Worm (Caenorhabditis elegans): ENCODE measurements around the gene abu-15.
A peak's percentile ranks its signal among the peaks of the same experiment; 100 is the strongest.

Gene abu-15

DNA sequence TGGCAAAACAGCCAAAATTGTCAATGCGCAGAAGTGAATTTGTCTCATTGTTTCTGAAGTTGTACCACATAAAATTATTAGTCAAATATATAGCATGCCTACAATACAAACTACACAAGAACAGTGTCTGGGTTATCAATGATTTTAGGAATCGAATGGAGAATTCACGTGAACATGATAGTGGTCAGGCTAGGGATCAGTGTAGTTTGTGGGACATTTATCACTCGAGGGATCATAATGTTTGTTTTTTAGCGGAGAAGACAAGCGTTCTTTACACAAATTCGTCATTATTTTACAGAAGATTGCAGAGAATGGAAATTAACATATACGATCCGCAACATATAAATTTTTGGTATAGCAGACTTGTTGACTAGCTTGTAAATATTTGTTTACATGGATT, 18.8 kb downstream of the abu-15 start, which contains the start of gene ugt-51:
Gene ugt-51 (minus strand): TSS at position 101 of the 400 bp plus-strand sequence.
- TF ChIP-seq flt-1 (GFP tag; IDR thresholded peaks at IDR 0.05) (no peak), tab-1 (GFP tag; IDR thresholded peaks at IDR 0.05) (no peak), ref-1 (GFP tag; conservative IDR thresholded peaks at IDR 0.05) (no peak), med-1 (GFP tag; optimal IDR thresholded peaks at IDR 0.05; ENCODE audit: insufficient read depth) (no peak), ztf-29 (GFP tag; IDR thresholded peaks at IDR 0.05) (no peak)

DNA sequence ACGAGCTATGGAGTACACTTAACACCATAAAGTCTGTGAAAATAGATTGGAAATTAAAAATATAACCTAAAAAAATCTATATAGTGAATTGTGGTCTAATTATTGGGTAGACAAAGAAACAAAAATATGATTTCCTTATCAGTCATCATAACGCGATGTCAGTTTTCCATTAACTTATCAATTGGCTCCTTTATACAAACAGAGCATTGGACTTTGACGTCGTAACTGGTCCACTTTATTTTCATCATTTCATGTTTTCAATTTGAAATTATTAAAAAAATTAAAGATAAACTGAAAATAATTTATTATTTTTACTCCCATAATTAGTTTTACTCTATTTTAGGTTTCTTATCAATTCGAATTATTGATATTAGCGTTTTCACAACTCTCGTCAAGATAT, 19.6 kb downstream of the abu-15 start:
- no peak for TF ChIP-seq ztf-29 (GFP tag; IDR thresholded peaks at IDR 0.05)
- TF ChIP-seq ztf-23 (GFP tag; IDR thresholded peaks at IDR 0.05): no peak
- no peak for TF ChIP-seq tab-1 (GFP tag; IDR thresholded peaks at IDR 0.05)
- no peak for TF ChIP-seq ref-1 (GFP tag; conservative IDR thresholded peaks at IDR 0.05)
- TF ChIP-seq cog-1 (tag; optimal IDR thresholded peaks at IDR 0.05): no peak
- no peak for TF ChIP-seq klf-2 (GFP tag; conservative IDR thresholded peaks at IDR 0.05)
- no peak for TF ChIP-seq T22C8.4 (GFP tag; IDR thresholded peaks at IDR 0.05)
- no peak for TF ChIP-seq med-1 (GFP tag; optimal IDR thresholded peaks at IDR 0.05; ENCODE audit: insufficient read depth)
- TF ChIP-seq flt-1 (GFP tag; IDR thresholded peaks at IDR 0.05): no peak

DNA sequence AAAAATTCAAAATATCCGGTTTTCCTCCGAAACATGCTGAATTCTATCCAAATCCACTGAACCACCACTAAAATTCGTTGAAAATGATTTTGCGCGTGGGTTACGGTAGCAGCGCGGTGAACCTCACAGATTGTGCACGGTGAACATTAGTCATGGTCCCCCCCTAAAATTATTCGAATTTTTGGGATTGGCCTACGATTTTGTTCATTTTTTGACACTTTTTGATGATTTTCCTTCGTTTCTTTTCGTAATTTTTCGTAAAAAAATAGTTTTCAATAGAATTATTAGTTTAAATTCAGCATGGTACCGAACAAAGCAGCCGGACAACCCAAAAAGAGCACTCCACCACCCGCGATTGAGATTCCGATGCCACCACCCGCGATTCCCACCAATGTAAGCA, 23.2 kb downstream of the abu-15 start, which contains the start of gene C03A7.2:
Gene C03A7.2 (plus strand): TSS at position 301 of the 400 bp plus-strand sequence.
- TF ChIP-seq klf-2 (GFP tag; conservative IDR thresholded peaks at IDR 0.05): no peak
- TF ChIP-seq med-1 (GFP tag; optimal IDR thresholded peaks at IDR 0.05; ENCODE audit: insufficient read depth): no peak
- no peak for TF ChIP-seq cog-1 (tag; optimal IDR thresholded peaks at IDR 0.05)
- TF ChIP-seq ztf-23 (GFP tag; IDR thresholded peaks at IDR 0.05): no peak
- no peak for TF ChIP-seq ztf-29 (GFP tag; IDR thresholded peaks at IDR 0.05)
- no peak for TF ChIP-seq ref-1 (GFP tag; conservative IDR thresholded peaks at IDR 0.05)
- no peak for TF ChIP-seq T22C8.4 (GFP tag; IDR thresholded peaks at IDR 0.05)
- no peak for TF ChIP-seq tab-1 (GFP tag; IDR thresholded peaks at IDR 0.05)
- TF ChIP-seq flt-1 (GFP tag; IDR thresholded peaks at IDR 0.05): no peak

DNA sequence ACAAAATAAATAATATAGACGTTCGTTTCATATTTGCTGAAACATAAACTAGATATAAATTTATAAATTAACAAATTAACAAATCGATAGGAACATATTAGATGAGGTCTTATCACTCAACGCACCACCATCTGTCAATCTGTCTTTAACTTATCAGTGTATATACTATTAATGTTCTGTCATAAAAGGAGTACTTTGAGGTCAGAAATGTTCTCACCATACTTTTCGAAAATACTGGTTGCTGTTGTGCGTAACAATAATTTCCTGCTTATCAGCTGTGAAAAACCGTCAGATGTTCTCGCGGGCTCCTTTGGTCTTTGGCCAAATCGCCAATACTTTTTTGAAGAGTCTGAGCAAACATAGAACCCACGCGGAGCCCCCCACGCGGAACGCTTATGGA, 34.1 kb downstream of the abu-15 start, which contains the start of gene C03A7.13:
Gene C03A7.13 (minus strand): TSS at position 43 of the 400 bp plus-strand sequence.
- TF ChIP-seq ref-1 (GFP tag; conservative IDR thresholded peaks at IDR 0.05): no peak
- TF ChIP-seq cog-1 (tag; optimal IDR thresholded peaks at IDR 0.05): no peak
- TF ChIP-seq klf-2 (GFP tag; conservative IDR thresholded peaks at IDR 0.05): no peak
- no peak for TF ChIP-seq T22C8.4 (GFP tag; IDR thresholded peaks at IDR 0.05)
- TF ChIP-seq ztf-29 (GFP tag; IDR thresholded peaks at IDR 0.05): no peak
- TF ChIP-seq ztf-23 (GFP tag; IDR thresholded peaks at IDR 0.05): no peak
- TF ChIP-seq flt-1 (GFP tag; IDR thresholded peaks at IDR 0.05): no peak
- TF ChIP-seq tab-1 (GFP tag; IDR thresholded peaks at IDR 0.05): no peak
- TF ChIP-seq med-1 (GFP tag; optimal IDR thresholded peaks at IDR 0.05; ENCODE audit: insufficient read depth): no peak

DNA sequence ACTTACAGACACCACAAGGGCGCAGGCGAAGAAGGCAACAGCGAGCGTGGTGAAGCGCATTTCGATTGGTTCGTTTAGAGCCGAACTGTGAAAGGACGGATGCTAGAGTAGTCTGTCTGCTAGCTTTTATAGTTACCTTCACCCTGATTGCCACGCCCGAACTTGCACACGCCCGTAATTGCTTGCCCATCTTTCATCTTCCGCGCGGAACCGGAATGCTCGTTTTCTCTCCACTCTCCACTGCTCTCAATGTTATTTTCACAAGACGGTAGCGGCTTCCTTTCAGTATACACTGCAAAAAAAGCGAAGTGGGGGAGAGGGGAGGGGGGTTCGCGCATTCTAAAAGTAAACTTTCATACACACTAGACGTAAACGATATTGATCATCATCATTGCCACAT, 36.1 kb downstream of the abu-15 start, which contains the start of gene abu-8:
Gene abu-8 (minus strand): TSS at position 101 of the 400 bp plus-strand sequence.
- no peak for TF ChIP-seq med-1 (GFP tag; optimal IDR thresholded peaks at IDR 0.05; ENCODE audit: insufficient read depth)
- no peak for TF ChIP-seq flt-1 (GFP tag; IDR thresholded peaks at IDR 0.05)
- TF ChIP-seq tab-1 (GFP tag; IDR thresholded peaks at IDR 0.05): no peak
- 0 out of 2 replicates have a peak, but pooled peaks have one; percentile 18 for TF ChIP-seq klf-2 (GFP tag; conservative IDR thresholded peaks at IDR 0.05)

DNA sequence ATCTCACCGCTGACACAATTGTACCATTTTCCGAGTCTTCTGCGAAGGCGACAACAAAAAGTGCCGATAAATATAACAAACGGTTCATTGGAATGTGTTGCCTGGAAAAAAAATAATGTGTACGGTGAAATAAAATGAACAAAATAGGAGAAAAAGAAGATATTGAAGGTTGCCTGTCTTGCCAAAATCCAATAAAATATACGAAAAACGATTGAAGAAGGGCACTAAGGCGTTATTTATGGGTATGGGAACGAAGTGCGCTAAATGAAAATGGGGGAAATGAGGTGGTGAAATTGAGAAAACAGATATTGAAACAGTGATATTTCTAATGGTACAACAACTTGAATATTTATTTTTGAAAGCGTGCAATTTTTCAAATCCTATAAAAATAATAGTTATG, 39.8 kb downstream of the abu-15 start, which contains the start of gene Y47A7.2:
Gene Y47A7.2 (minus strand): TSS at position 101 of the 400 bp plus-strand sequence.
- TF ChIP-seq cog-1 (tag; optimal IDR thresholded peaks at IDR 0.05): no peak
- no peak for TF ChIP-seq ref-1 (GFP tag; conservative IDR thresholded peaks at IDR 0.05)
- no peak for TF ChIP-seq klf-2 (GFP tag; conservative IDR thresholded peaks at IDR 0.05)
- TF ChIP-seq ztf-23 (GFP tag; IDR thresholded peaks at IDR 0.05): no peak
- TF ChIP-seq med-1 (GFP tag; optimal IDR thresholded peaks at IDR 0.05; ENCODE audit: insufficient read depth): no peak
- no peak for TF ChIP-seq T22C8.4 (GFP tag; IDR thresholded peaks at IDR 0.05)
- no peak for TF ChIP-seq flt-1 (GFP tag; IDR thresholded peaks at IDR 0.05)
- no peak for TF ChIP-seq ztf-29 (GFP tag; IDR thresholded peaks at IDR 0.05)
- TF ChIP-seq tab-1 (GFP tag; IDR thresholded peaks at IDR 0.05): no peak

DNA sequence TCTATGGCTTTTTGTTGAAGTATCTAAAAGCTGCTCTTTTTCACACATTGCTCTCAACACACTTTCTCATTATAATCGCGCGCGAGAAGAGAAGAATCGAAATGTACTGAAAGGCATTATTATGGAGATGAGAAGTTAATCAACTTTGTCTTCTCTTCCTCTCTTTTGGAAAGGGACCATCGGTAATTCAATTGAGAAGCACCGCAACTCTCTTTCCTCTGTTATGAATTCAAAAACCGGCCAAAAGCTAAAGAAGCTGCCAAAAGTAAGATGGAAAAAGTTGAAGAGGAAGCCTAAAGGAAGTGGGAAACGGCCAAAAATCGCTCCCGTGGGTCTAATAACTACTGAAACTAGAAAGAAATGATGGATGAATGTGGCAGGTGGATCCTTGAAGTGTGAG, 41.8 kb downstream of the abu-15 start:
- no peak for TF ChIP-seq med-1 (GFP tag; optimal IDR thresholded peaks at IDR 0.05; ENCODE audit: insufficient read depth)
- no peak for TF ChIP-seq ztf-29 (GFP tag; IDR thresholded peaks at IDR 0.05)
- no peak for TF ChIP-seq klf-2 (GFP tag; conservative IDR thresholded peaks at IDR 0.05)
- no peak for TF ChIP-seq ref-1 (GFP tag; conservative IDR thresholded peaks at IDR 0.05)
- TF ChIP-seq tab-1 (GFP tag; IDR thresholded peaks at IDR 0.05): no peak
- TF ChIP-seq cog-1 (tag; optimal IDR thresholded peaks at IDR 0.05): no peak
- no peak for TF ChIP-seq ztf-23 (GFP tag; IDR thresholded peaks at IDR 0.05)
- no peak for TF ChIP-seq T22C8.4 (GFP tag; IDR thresholded peaks at IDR 0.05)
- no peak for TF ChIP-seq flt-1 (GFP tag; IDR thresholded peaks at IDR 0.05)

DNA sequence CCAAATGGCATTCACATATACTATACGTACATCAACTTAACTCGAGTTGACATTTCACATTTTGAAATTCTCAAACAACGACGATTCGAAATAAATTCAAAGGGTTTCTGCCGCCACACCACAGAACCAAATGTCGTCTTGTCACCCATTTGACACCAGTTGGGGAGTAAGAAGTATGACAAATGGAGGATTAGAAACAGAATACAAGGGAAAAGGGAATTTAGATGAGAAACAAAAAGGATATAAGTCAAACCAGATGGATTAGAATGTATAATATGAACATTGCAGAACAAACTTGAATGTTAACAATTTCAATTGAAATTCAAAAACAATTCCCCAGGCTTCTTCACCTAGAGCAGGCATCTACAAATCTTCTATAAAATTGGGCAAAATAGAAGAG, 43.3 kb downstream of the abu-15 start:
- TF ChIP-seq ztf-23 (GFP tag; IDR thresholded peaks at IDR 0.05): no peak
- no peak for TF ChIP-seq cog-1 (tag; optimal IDR thresholded peaks at IDR 0.05)
- no peak for TF ChIP-seq flt-1 (GFP tag; IDR thresholded peaks at IDR 0.05)
- no peak for TF ChIP-seq tab-1 (GFP tag; IDR thresholded peaks at IDR 0.05)
- TF ChIP-seq klf-2 (GFP tag; conservative IDR thresholded peaks at IDR 0.05): no peak
- TF ChIP-seq ztf-29 (GFP tag; IDR thresholded peaks at IDR 0.05): no peak
- TF ChIP-seq med-1 (GFP tag; optimal IDR thresholded peaks at IDR 0.05; ENCODE audit: insufficient read depth): no peak
- no peak for TF ChIP-seq T22C8.4 (GFP tag; IDR thresholded peaks at IDR 0.05)
- TF ChIP-seq ref-1 (GFP tag; conservative IDR thresholded peaks at IDR 0.05): no peak

DNA sequence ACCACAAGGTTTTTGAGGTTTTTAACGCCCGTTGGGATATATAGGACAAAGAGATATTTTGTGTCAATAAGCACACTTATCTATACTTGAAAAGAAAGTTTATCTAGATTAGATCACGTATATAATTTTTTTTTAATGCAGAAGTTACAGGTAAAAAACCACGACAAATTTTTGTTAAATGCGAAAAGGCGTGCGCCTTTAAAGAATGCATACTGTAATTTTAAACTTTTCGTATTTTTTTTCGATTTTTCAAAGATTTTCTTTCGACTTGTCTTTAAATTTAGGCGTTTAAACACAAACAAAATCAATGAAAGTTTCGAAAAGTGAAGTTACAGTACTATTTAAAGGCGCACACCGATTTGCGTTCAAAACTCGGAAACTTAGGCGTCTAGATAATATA, 45.2 kb downstream of the abu-15 start:
- TF ChIP-seq ref-1 (GFP tag; conservative IDR thresholded peaks at IDR 0.05) (no peak), ztf-29 (GFP tag; IDR thresholded peaks at IDR 0.05) (no peak), ztf-23 (GFP tag; IDR thresholded peaks at IDR 0.05) (no peak), flt-1 (GFP tag; IDR thresholded peaks at IDR 0.05) (no peak), tab-1 (GFP tag; IDR thresholded peaks at IDR 0.05) (no peak), med-1 (GFP tag; optimal IDR thresholded peaks at IDR 0.05; ENCODE audit: insufficient read depth) (no peak), T22C8.4 (GFP tag; IDR thresholded peaks at IDR 0.05) (no peak), cog-1 (tag; optimal IDR thresholded peaks at IDR 0.05) (no peak), klf-2 (GFP tag; conservative IDR thresholded peaks at IDR 0.05) (no peak)

DNA sequence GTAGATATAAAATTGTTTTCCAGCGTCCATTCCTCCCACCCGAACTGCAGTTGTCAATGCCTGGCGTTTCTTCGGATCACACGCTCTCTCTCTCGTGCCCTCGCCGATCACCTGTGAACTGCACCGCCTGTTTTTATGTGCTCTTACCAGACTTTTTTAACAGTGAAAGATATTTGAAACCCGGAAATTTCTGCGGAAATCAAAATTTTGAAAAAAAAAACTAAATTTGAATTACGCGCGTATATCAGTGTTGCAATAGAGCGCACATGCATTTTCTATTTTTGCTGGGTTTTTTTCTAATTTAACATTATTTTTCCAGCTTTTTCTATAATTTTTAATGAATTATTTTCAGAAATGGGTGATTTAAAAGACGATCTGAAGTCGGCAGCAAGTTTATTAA, 45.7 kb downstream of the abu-15 start, which contains the start of gene ttc-37:
Gene ttc-37 (plus strand): TSS at position 349 of the 400 bp plus-strand sequence.
- TF ChIP-seq ztf-29 (GFP tag; IDR thresholded peaks at IDR 0.05): no peak
- no peak for TF ChIP-seq T22C8.4 (GFP tag; IDR thresholded peaks at IDR 0.05)
- no peak for TF ChIP-seq ref-1 (GFP tag; conservative IDR thresholded peaks at IDR 0.05)
- TF ChIP-seq flt-1 (GFP tag; IDR thresholded peaks at IDR 0.05): no peak
- TF ChIP-seq cog-1 (tag; optimal IDR thresholded peaks at IDR 0.05): no peak
- no peak for TF ChIP-seq ztf-23 (GFP tag; IDR thresholded peaks at IDR 0.05)
- TF ChIP-seq klf-2 (GFP tag; conservative IDR thresholded peaks at IDR 0.05): no peak
- TF ChIP-seq tab-1 (GFP tag; IDR thresholded peaks at IDR 0.05): no peak
- no peak for TF ChIP-seq med-1 (GFP tag; optimal IDR thresholded peaks at IDR 0.05; ENCODE audit: insufficient read depth)

Data from whole organism, midembryonic.